Fruit fly (Drosophila melanogaster): ENCODE measurements around the gene Cubn2.
A peak's percentile ranks its signal among the peaks of the same experiment; 100 is the strongest.

Cubn2 gene

dm6 chr3L:11821723-11822445, 7.3 kb upstream of the Cubn2 start, which contains the start of the genes CG11597 and CG5946 (continued):
- TF ChIP-seq Deaf1 (tag; optimal IDR thresholded peaks at IDR 0.05) (peak; percentile 47), eyg (GFP tag; optimal IDR thresholded peaks at IDR 0.05) (no peak), CG6175 (GFP tag; IDR thresholded peaks at IDR 0.05) (no peak), CG17829 (tag; optimal IDR thresholded peaks at IDR 0.05) (no peak), CG31388 (GFP tag; optimal IDR thresholded peaks at IDR 0.05) (no peak), dmrt11E (tag; optimal IDR thresholded peaks at IDR 0.05) (no peak), Awh (GFP tag; IDR thresholded peaks at IDR 0.05) (0 out of 2 replicates have a peak, but pooled peaks have one; percentile 6), al (GFP tag; IDR thresholded peaks at IDR 0.05) (no peak), mld (GFP tag; IDR thresholded peaks at IDR 0.05; ENCODE audit: partially characterized antibody) (no peak), pb (GFP tag; optimal IDR thresholded peaks at IDR 0.05) (no peak), CG12391 (tag; optimal IDR thresholded peaks at IDR 0.05) (peak; percentile 60), CG12744 (GFP tag; optimal IDR thresholded peaks at IDR 0.05) (no peak), CG32772 (GFP tag; IDR thresholded peaks at IDR 0.05) (no peak), tap (tag; optimal IDR thresholded peaks at IDR 0.05) (no peak), ERR (GFP tag; optimal IDR thresholded peaks at IDR 0.05) (no peak), HLHmδ (GFP tag; optimal IDR thresholded peaks at IDR 0.05) (no peak), CG1792 (GFP tag; optimal IDR thresholded peaks at IDR 0.05) (no peak), Lpt (GFP tag; optimal IDR thresholded peaks at IDR 0.05) (no peak), CG2199 (GFP tag; IDR thresholded peaks at IDR 0.05) (no peak), yki (optimal IDR thresholded peaks at IDR 0.05) (peak; percentile 19), CG34376 (GFP tag; optimal IDR thresholded peaks at IDR 0.05) (peak; percentile 6), CG9817 (tag; optimal IDR thresholded peaks at IDR 0.05) (no peak), gt (GFP tag; IDR thresholded peaks at IDR 0.05) (no peak), hbn (GFP tag; IDR thresholded peaks at IDR 0.05; ENCODE audit: partially characterized antibody) (peak; percentile 41; the same call in 1 of the 2 replicates), ken (GFP tag; IDR thresholded peaks at IDR 0.05) (no peak), CG31365 (tag; optimal IDR thresholded peaks at IDR 0.05) (no peak), CG13624 (GFP tag; optimal IDR thresholded peaks at IDR 0.05) (no peak), lmd (GFP tag; IDR thresholded peaks at IDR 0.05) (no peak), TFAM (GFP tag; optimal IDR thresholded peaks at IDR 0.05) (no peak), CG2116 (GFP tag; optimal IDR thresholded peaks at IDR 0.05) (peak; percentile 13), Meics (GFP tag; optimal IDR thresholded peaks at IDR 0.05) (no peak), gcm (GFP tag; optimal IDR thresholded peaks at IDR 0.05) (peak; percentile 1), wdn (GFP tag; IDR thresholded peaks at IDR 0.05) (no peak), Jarid2 (GFP tag; optimal IDR thresholded peaks at IDR 0.05) (peak; percentile 35), bowl (GFP tag; IDR thresholded peaks at IDR 0.05) (no peak), CG18619 (GFP tag; optimal IDR thresholded peaks at IDR 0.05) (no peak), CG33213 (GFP tag; optimal IDR thresholded peaks at IDR 0.05) (no peak), onecut (GFP tag; IDR thresholded peaks at IDR 0.05) (peak; percentile 45), CG14710 (tag; optimal IDR thresholded peaks at IDR 0.05) (no peak), ci (GFP tag; IDR thresholded peaks at IDR 0.05) (peak; percentile 6; the same call in 1 of the 3 replicates), CG11085 (GFP tag; IDR thresholded peaks at IDR 0.05) (peak; percentile 6; the same call in 1 of the 2 replicates), chif (GFP tag; optimal IDR thresholded peaks at IDR 0.05) (no peak), CG2120 (GFP tag; optimal IDR thresholded peaks at IDR 0.05) (no peak), CG10543 (GFP tag; optimal IDR thresholded peaks at IDR 0.05) (no peak), CG10431 (GFP tag; optimal IDR thresholded peaks at IDR 0.05) (no peak), NC2β (GFP tag; optimal IDR thresholded peaks at IDR 0.05) (no peak), MESR4 (GFP tag; optimal IDR thresholded peaks at IDR 0.05) (peak; percentile 10), bbx (GFP tag; IDR thresholded peaks at IDR 0.05; ENCODE audit: partially characterized antibody) (peak; percentile 50), gfzf (GFP tag; optimal IDR thresholded peaks at IDR 0.05) (no peak), Hsf (GFP tag; optimal IDR thresholded peaks at IDR 0.05) (no peak)
